Worm (Caenorhabditis elegans): ENCODE data around the gene lmd-5.

The lmd-5 gene

ce11 chrV:7123188-7123708 is at the start of gene lmd-5:
lmd-5 (plus strand) TSS chrV:7123658.
- no peak for TF ChIP-seq ceh-13 (GFP tag; optimal IDR thresholded peaks at IDR 0.05)
- TF ChIP-seq hmbx-1 (tag; optimal IDR thresholded peaks at IDR 0.05) = no peak
- TF ChIP-seq ets-7 (tag; optimal IDR thresholded peaks at IDR 0.05) = no peak
- no peak for TF ChIP-seq tra-4 (tag; optimal IDR thresholded peaks at IDR 0.05)
- TF ChIP-seq pes-1 (GFP tag; IDR thresholded peaks at IDR 0.05) = no peak
- no peak for TF ChIP-seq tbx-11 (GFP tag; IDR thresholded peaks at IDR 0.05)
- TF ChIP-seq ama-1 (optimal IDR thresholded peaks at IDR 0.05) = no peak
- TF ChIP-seq aly-1 (tag; optimal IDR thresholded peaks at IDR 0.05) = no peak
- no peak for TF ChIP-seq sea-1 (GFP tag; conservative IDR thresholded peaks at IDR 0.05)
- no peak for TF ChIP-seq F13C5.2 (tag; optimal IDR thresholded peaks at IDR 0.05)
- no peak for TF ChIP-seq scrt-1 (GFP tag; IDR thresholded peaks at IDR 0.05)
- TF ChIP-seq hnd-1 (tag; optimal IDR thresholded peaks at IDR 0.05) = no peak
- TF ChIP-seq flt-1 (GFP tag; IDR thresholded peaks at IDR 0.05) = no peak
- no peak for TF ChIP-seq ceh-36 (tag; optimal IDR thresholded peaks at IDR 0.05)
- no peak for TF ChIP-seq hmg-4 (GFP tag; optimal IDR thresholded peaks at IDR 0.05)
- no peak for TF ChIP-seq B0310.2 (tag; optimal IDR thresholded peaks at IDR 0.05)

- TF ChIP-seq ama-1 (optimal IDR thresholded peaks at IDR 0.05) = no peak
- TF ChIP-seq flt-1 (GFP tag; IDR thresholded peaks at IDR 0.05) = no peak
- TF ChIP-seq hmbx-1 (tag; optimal IDR thresholded peaks at IDR 0.05) = no peak
- no peak for TF ChIP-seq sea-1 (GFP tag; conservative IDR thresholded peaks at IDR 0.05)
- no peak for TF ChIP-seq tbx-37 (GFP tag; conservative IDR thresholded peaks at IDR 0.05)
- TF ChIP-seq F13C5.2 (tag; optimal IDR thresholded peaks at IDR 0.05) = no peak
Observed at ce11 chrV:7075646-7076045, 47.8 kb upstream of the lmd-5 start, which contains the start of gene npa-1. npa-1 (plus strand) TSS chrV:7075787.

ce11 chrV:7076161-7076560 is 47.3 kb upstream of the lmd-5 start:
- TF ChIP-seq aly-1 (tag; optimal IDR thresholded peaks at IDR 0.05) (no peak), tra-4 (tag; optimal IDR thresholded peaks at IDR 0.05) (no peak), hmg-4 (GFP tag; optimal IDR thresholded peaks at IDR 0.05) (no peak), B0310.2 (tag; optimal IDR thresholded peaks at IDR 0.05) (no peak), ceh-36 (tag; optimal IDR thresholded peaks at IDR 0.05) (no peak), hnd-1 (tag; optimal IDR thresholded peaks at IDR 0.05) (no peak), ceh-13 (GFP tag; optimal IDR thresholded peaks at IDR 0.05) (no peak), ama-1 (optimal IDR thresholded peaks at IDR 0.05) (no peak), F13C5.2 (tag; optimal IDR thresholded peaks at IDR 0.05) (no peak), tbx-11 (GFP tag; IDR thresholded peaks at IDR 0.05) (no peak), hmbx-1 (tag; optimal IDR thresholded peaks at IDR 0.05) (no peak), pes-1 (GFP tag; IDR thresholded peaks at IDR 0.05) (no peak), flt-1 (GFP tag; IDR thresholded peaks at IDR 0.05) (no peak), sea-1 (GFP tag; conservative IDR thresholded peaks at IDR 0.05) (no peak), tbx-37 (GFP tag; conservative IDR thresholded peaks at IDR 0.05) (no peak)

ce11 chrV:7078765-7079164 is 44.7 kb upstream of the lmd-5 start:
- TF ChIP-seq tbx-37 (GFP tag; conservative IDR thresholded peaks at IDR 0.05) (no peak), hmbx-1 (tag; optimal IDR thresholded peaks at IDR 0.05) (no peak), tra-4 (tag; optimal IDR thresholded peaks at IDR 0.05) (no peak), pes-1 (GFP tag; IDR thresholded peaks at IDR 0.05) (no peak), hnd-1 (tag; optimal IDR thresholded peaks at IDR 0.05) (no peak), sea-1 (GFP tag; conservative IDR thresholded peaks at IDR 0.05) (no peak), ceh-36 (tag; optimal IDR thresholded peaks at IDR 0.05) (no peak), F13C5.2 (tag; optimal IDR thresholded peaks at IDR 0.05) (no peak), hmg-4 (GFP tag; optimal IDR thresholded peaks at IDR 0.05) (no peak), B0310.2 (tag; optimal IDR thresholded peaks at IDR 0.05) (no peak), ceh-13 (GFP tag; optimal IDR thresholded peaks at IDR 0.05) (no peak), aly-1 (tag; optimal IDR thresholded peaks at IDR 0.05) (no peak), ets-7 (tag; optimal IDR thresholded peaks at IDR 0.05) (no peak), scrt-1 (GFP tag; IDR thresholded peaks at IDR 0.05) (no peak), tbx-11 (GFP tag; IDR thresholded peaks at IDR 0.05) (no peak), ama-1 (optimal IDR thresholded peaks at IDR 0.05) (no peak), flt-1 (GFP tag; IDR thresholded peaks at IDR 0.05) (no peak)

- TF ChIP-seq hnd-1 (tag; optimal IDR thresholded peaks at IDR 0.05) = no peak
- TF ChIP-seq tbx-11 (GFP tag; IDR thresholded peaks at IDR 0.05) = no peak
- TF ChIP-seq pes-1 (GFP tag; IDR thresholded peaks at IDR 0.05) = no peak
- no peak for TF ChIP-seq F13C5.2 (tag; optimal IDR thresholded peaks at IDR 0.05)
- TF ChIP-seq hmbx-1 (tag; optimal IDR thresholded peaks at IDR 0.05) = no peak
- TF ChIP-seq ceh-36 (tag; optimal IDR thresholded peaks at IDR 0.05) = no peak
- no peak for TF ChIP-seq ets-7 (tag; optimal IDR thresholded peaks at IDR 0.05)
- TF ChIP-seq sea-1 (GFP tag; conservative IDR thresholded peaks at IDR 0.05) = no peak
- TF ChIP-seq ceh-13 (GFP tag; optimal IDR thresholded peaks at IDR 0.05) = no peak
- TF ChIP-seq flt-1 (GFP tag; IDR thresholded peaks at IDR 0.05) = no peak
- no peak for TF ChIP-seq tra-4 (tag; optimal IDR thresholded peaks at IDR 0.05)
- no peak for TF ChIP-seq hmg-4 (GFP tag; optimal IDR thresholded peaks at IDR 0.05)
Observed at ce11 chrV:7079388-7079787, 44.1 kb upstream of the lmd-5 start.

ce11 chrV:7084612-7085139 is 38.8 kb upstream of the lmd-5 start, which contains the start of gene mys-1:
mys-1 (minus strand) TSS chrV:7084662.
- TF ChIP-seq tra-4 (tag; optimal IDR thresholded peaks at IDR 0.05) (no peak), ceh-36 (tag; optimal IDR thresholded peaks at IDR 0.05) (no peak), hnd-1 (tag; optimal IDR thresholded peaks at IDR 0.05) (no peak), sea-1 (GFP tag; conservative IDR thresholded peaks at IDR 0.05) (no peak), tbx-11 (GFP tag; IDR thresholded peaks at IDR 0.05) (no peak), ama-1 (optimal IDR thresholded peaks at IDR 0.05) (no peak), hmg-4 (GFP tag; optimal IDR thresholded peaks at IDR 0.05) (peak; percentile 43), tbx-37 (GFP tag; conservative IDR thresholded peaks at IDR 0.05) (peak; percentile 67), ceh-13 (GFP tag; optimal IDR thresholded peaks at IDR 0.05) (no peak), ets-7 (tag; optimal IDR thresholded peaks at IDR 0.05) (no peak), B0310.2 (tag; optimal IDR thresholded peaks at IDR 0.05) (no peak), aly-1 (tag; optimal IDR thresholded peaks at IDR 0.05) (no peak), pes-1 (GFP tag; IDR thresholded peaks at IDR 0.05) (no peak; the same call in 1 of the 2 replicates), F13C5.2 (tag; optimal IDR thresholded peaks at IDR 0.05) (peak; percentile 39), scrt-1 (GFP tag; IDR thresholded peaks at IDR 0.05) (no peak), flt-1 (GFP tag; IDR thresholded peaks at IDR 0.05) (no peak), hmbx-1 (tag; optimal IDR thresholded peaks at IDR 0.05) (no peak)

All from whole organism, early embryonic.